Worm (Caenorhabditis elegans) whole organism, L4 larva: Measurements from ENCODE around the gene bet-2.

Source experiments
- ceh-44 ChIP-seq: fragments of 200-800 bp; sonication (Bioruptor generic); IDR thresholded peaks from 2 replicates; pipeline ENCODE4 v1.3.6; 2022; ENCODE audit warnings: missing genetic modification reagents, missing genetic modification characterization, missing compliant biosample characterization
- ctbp-1 ChIP-seq: fragments of 200-800 bp; sonication (Bioruptor generic); IDR thresholded peaks from 2 replicates; pipeline ENCODE4 v1.3.6; 2022; ENCODE audit warnings: missing genetic modification reagents, missing genetic modification characterization, missing compliant biosample characterization
- dpl-1 ChIP-seq: fragments of 150-350 bp; optimal IDR thresholded peaks from 2 replicates; lab custom pipeline; 2014; ENCODE audit warnings: missing biosample characterization, missing genetic modification reagents, missing genetic modification characterization
- fkh-10 ChIP-seq: fragments of 150-350 bp; optimal IDR thresholded peaks from 2 replicates; lab custom pipeline; 2014; ENCODE audit warnings: missing biosample characterization, missing genetic modification reagents, missing genetic modification characterization
- jun-1 ChIP-seq: fragments of 150-350 bp; optimal IDR thresholded peaks from 2 replicates; lab custom pipeline; 2014; ENCODE audit warnings: missing biosample characterization, missing genetic modification reagents, missing genetic modification characterization
- lsy-2 ChIP-seq, 2 experiments: fragments of 150-350 bp in 1 of 2; sonication (generic microtip) in 1 of 2; optimal IDR thresholded peaks; 2 replicates each; lab custom pipeline; 2014 to 2017; ENCODE audit warnings: missing biosample characterization in 2 of 2, missing genetic modification characterization in 2 of 2
- mxl-2 ChIP-seq: fragments of 200-800 bp; sonication (Bioruptor generic); conservative IDR thresholded peaks from 2 replicates; pipeline ENCODE4 v1.3.6; 2022; ENCODE audit warnings: missing genetic modification reagents, missing genetic modification characterization, missing compliant biosample characterization
- nhr-237 ChIP-seq: sonication (generic microtip); optimal IDR thresholded peaks from 2 replicates; lab custom pipeline; 2017; ENCODE audit warnings: missing biosample characterization, missing genetic modification characterization
- nhr-25 ChIP-seq: sonication (generic microtip); optimal IDR thresholded peaks from 2 replicates; lab custom pipeline; 2017; ENCODE audit warnings: missing genetic modification characterization, mild to moderate bottlenecking, missing compliant biosample characterization, antibody characterized with exemption, moderate library complexity, borderline replicate concordance; ENCODE audit not compliant: insufficient read depth
- nhr-42 ChIP-seq: fragments of 200-800 bp; sonication (Bioruptor generic); IDR thresholded peaks from 2 replicates; pipeline ENCODE4 v1.3.6; 2022; ENCODE audit warnings: missing genetic modification characterization, missing compliant biosample characterization
- php-3 ChIP-seq: fragments of 200-800 bp; sonication (Bioruptor generic); IDR thresholded peaks from 2 replicates; pipeline ENCODE4 v1.3.6; 2022; ENCODE audit warnings: missing genetic modification reagents, missing genetic modification characterization, missing compliant biosample characterization
- pqm-1 ChIP-seq: sonication (generic microtip); optimal IDR thresholded peaks from 2 replicates; lab custom pipeline; 2017; ENCODE audit warnings: missing biosample characterization, missing genetic modification characterization
- unc-39 ChIP-seq: sonication (generic microtip); optimal IDR thresholded peaks from 2 replicates; lab custom pipeline; 2017; ENCODE audit warnings: missing biosample characterization, missing genetic modification characterization
- zfp-2 ChIP-seq: sonication (generic microtip); optimal IDR thresholded peaks from 2 replicates; lab custom pipeline; 2016; ENCODE audit warnings: mild to moderate bottlenecking, missing genetic modification characterization, missing compliant biosample characterization

ce11 chrX:10597554-10598191 is 28.6 kb downstream of the bet-2 start:
- TF ChIP-seq jun-1 (no peak), ctbp-1 (no peak), mxl-2 (no peak), unc-39 (tag; lab: Kevin White, UChicago) (no peak), fkh-10 (GFP tag; lab: Kevin White, UChicago) (no peak), nhr-237 (no peak), nhr-42 (no peak), ceh-44 (GFP tag; lab: Robert Waterston, UW) (no peak), pqm-1 (peak; percentile 47), dpl-1 (GFP tag; lab: Kevin White, UChicago) (no peak), php-3 (GFP tag; lab: Robert Waterston, UW) (no peak), zfp-2 (no peak), nhr-25 (tag; lab: Kevin White, UChicago) (no peak), lsy-2 (tag; optimal IDR thresholded peaks at IDR 0.05; lab: Kevin White, UChicago) (peak in 1 of 2 experiments; percentile 41)
